Fruit fly (Drosophila melanogaster): ENCODE measurements around the gene pie.

Gene pie

dm6 chr2L:10442048-10442790 is 19.6 kb upstream of the pie start, which contains the start of gene loh (continued):
- no peak for TF ChIP-seq TFAM (GFP tag; optimal IDR thresholded peaks at IDR 0.05)
- TF ChIP-seq CG10321 (GFP tag; IDR thresholded peaks at IDR 0.05): no peak
- no peak for TF ChIP-seq CG5245 (GFP tag; optimal IDR thresholded peaks at IDR 0.05)
- peak; percentile 64 for TF ChIP-seq CG10267 (tag; optimal IDR thresholded peaks at IDR 0.05)
- TF ChIP-seq eyg (GFP tag; optimal IDR thresholded peaks at IDR 0.05): no peak
- TF ChIP-seq CG11695 (GFP tag; IDR thresholded peaks at IDR 0.05): peak; percentile 49; the same call in 1 of the 3 replicates
- no peak for TF ChIP-seq CG13624 (GFP tag; optimal IDR thresholded peaks at IDR 0.05)
- TF ChIP-seq kay (GFP tag; optimal IDR thresholded peaks at IDR 0.05): no peak
- TF ChIP-seq ara (GFP tag; IDR thresholded peaks at IDR 0.05): no peak; the same call in 1 of the 2 replicates
- TF ChIP-seq CG9727 (GFP tag; optimal IDR thresholded peaks at IDR 0.05): peak; percentile 68
- TF ChIP-seq tap (tag; optimal IDR thresholded peaks at IDR 0.05): no peak
- no peak for TF ChIP-seq CG11093 (GFP tag; IDR thresholded peaks at IDR 0.05)
- 0 out of 3 replicates have a peak, but pooled peaks have one; percentile 40 for TF ChIP-seq zfh1 (GFP tag; IDR thresholded peaks at IDR 0.05)
- TF ChIP-seq CG5953 (GFP tag; IDR thresholded peaks at IDR 0.05): no peak
- TF ChIP-seq otp (GFP tag; IDR thresholded peaks at IDR 0.05): no peak
- no peak for TF ChIP-seq sqz (GFP tag; optimal IDR thresholded peaks at IDR 0.05)
- TF ChIP-seq CG34376 (GFP tag; optimal IDR thresholded peaks at IDR 0.05): no peak
- TF ChIP-seq sd (tag; optimal IDR thresholded peaks at IDR 0.05): no peak
- no peak for TF ChIP-seq fru (optimal IDR thresholded peaks at IDR 0.05)
- TF ChIP-seq odd (GFP tag; optimal IDR thresholded peaks at IDR 0.05): peak; percentile 39
- no peak for TF ChIP-seq Blimp-1 (GFP tag; optimal IDR thresholded peaks at IDR 0.05)
- TF ChIP-seq CG43689 (GFP tag; IDR thresholded peaks at IDR 0.05): no peak
- TF ChIP-seq CG7786 (GFP tag; optimal IDR thresholded peaks at IDR 0.05): no peak
- peak; percentile 79 for TF ChIP-seq gem (tag; optimal IDR thresholded peaks at IDR 0.05)
- no peak for TF ChIP-seq Stat92E (GFP tag; optimal IDR thresholded peaks at IDR 0.05)
- TF ChIP-seq CG2120 (GFP tag; optimal IDR thresholded peaks at IDR 0.05): peak; percentile 6
- TF ChIP-seq Pdp1 (GFP tag; optimal IDR thresholded peaks at IDR 0.05): no peak
- TF ChIP-seq wek (GFP tag; optimal IDR thresholded peaks at IDR 0.05): no peak
- peak; percentile 21 for TF ChIP-seq cato (GFP tag; optimal IDR thresholded peaks at IDR 0.05; ENCODE audit: borderline replicate concordance)
- no peak for TF ChIP-seq Antp (GFP tag; optimal IDR thresholded peaks at IDR 0.05)
- peak; percentile 43 for TF ChIP-seq CG15269 (tag; optimal IDR thresholded peaks at IDR 0.05)
- TF ChIP-seq ERR (GFP tag; optimal IDR thresholded peaks at IDR 0.05): no peak
- TF ChIP-seq disco-r (GFP tag; optimal IDR thresholded peaks at IDR 0.05): no peak
- TF ChIP-seq slbo (GFP tag; IDR thresholded peaks at IDR 0.05): no peak
- TF ChIP-seq lola (GFP tag; optimal IDR thresholded peaks at IDR 0.05): peak in 1 of 3 experiments; percentile 79
- peak in 1 of 2 experiments; percentile 67 for TF ChIP-seq Eip74EF (GFP tag; optimal IDR thresholded peaks at IDR 0.05)
- peak; percentile 42 for TF ChIP-seq ATbp (GFP tag; optimal IDR thresholded peaks at IDR 0.05)
- TF ChIP-seq chinmo (GFP tag; IDR thresholded peaks at IDR 0.05; ENCODE audit: partially characterized antibody): 0 out of 4 replicates have a peak, but pooled peaks have one; percentile 19
- TF ChIP-seq ato (GFP tag; IDR thresholded peaks at IDR 0.05; ENCODE audit: partially characterized antibody): no peak
- TF ChIP-seq row (GFP tag; IDR thresholded peaks at IDR 0.05): peak; percentile 76
- no peak for TF ChIP-seq CG16863 (GFP tag; optimal IDR thresholded peaks at IDR 0.05)
- TF ChIP-seq lilli (GFP tag; optimal IDR thresholded peaks at IDR 0.05): peak; percentile 22
- peak; percentile 85 for TF ChIP-seq Sox100B (GFP tag; optimal IDR thresholded peaks at IDR 0.05)
- TF ChIP-seq CG7556 (GFP tag; optimal IDR thresholded peaks at IDR 0.05): peak; percentile 84
- no peak for TF ChIP-seq Kr (GFP tag; optimal IDR thresholded peaks at IDR 0.05)
- no peak for TF ChIP-seq Dip2 (GFP tag; IDR thresholded peaks at IDR 0.05)
- TF ChIP-seq CG18599 (GFP tag; optimal IDR thresholded peaks at IDR 0.05): no peak
- TF ChIP-seq Hsf (GFP tag; optimal IDR thresholded peaks at IDR 0.05): peak; percentile 27
- no peak for TF ChIP-seq CG4282 (GFP tag; optimal IDR thresholded peaks at IDR 0.05)
